Worm (Caenorhabditis elegans) whole organism, L2 larva: ENCODE measurements around the gene W06F12.3.

ENCODE experiments used
- ZK546.5 ChIP-seq: sonication (generic microtip); optimal IDR thresholded peaks from 2 replicates; lab custom pipeline; 2017; ENCODE audit warnings: missing biosample characterization, missing genetic modification characterization
- ama-1 ChIP-seq: fragments of 150-350 bp; optimal IDR thresholded peaks from 2 replicates; lab custom pipeline; 2018; ENCODE audit warnings: inconsistent platforms
- elt-3 ChIP-seq: sonication (generic microtip); optimal IDR thresholded peaks from 2 replicates; lab custom pipeline; 2017; ENCODE audit warnings: missing biosample characterization, missing genetic modification characterization
- fos-1 ChIP-seq: fragments of 150-350 bp; optimal IDR thresholded peaks from 2 replicates; lab custom pipeline; 2014; ENCODE audit warnings: missing biosample characterization, missing genetic modification characterization
- nhr-10 ChIP-seq: sonication (generic microtip); optimal IDR thresholded peaks from 2 replicates; lab custom pipeline; 2017; ENCODE audit warnings: missing biosample characterization, missing genetic modification characterization
- nhr-11 ChIP-seq: fragments of 150-350 bp; optimal IDR thresholded peaks from 2 replicates; lab custom pipeline; 2014; ENCODE audit warnings: missing biosample characterization, missing genetic modification characterization
- nhr-21 ChIP-seq: fragments of 150-350 bp; optimal IDR thresholded peaks from 2 replicates; lab custom pipeline; 2014; ENCODE audit warnings: missing biosample characterization, missing genetic modification characterization
- nhr-237 ChIP-seq: fragments of 150-350 bp; optimal IDR thresholded peaks from 2 replicates; lab custom pipeline; 2014; ENCODE audit warnings: missing biosample characterization, missing genetic modification characterization
- nhr-25 ChIP-seq: fragments of 150-350 bp; sonication (generic microtip); optimal IDR thresholded peaks from 3 replicates; lab custom pipeline; 2014; ENCODE audit warnings: missing biosample characterization, missing genetic modification characterization
- sma-9 ChIP-seq, 2 experiments: fragments of 150-350 bp in 1 of 2; sonication (generic microtip) in 1 of 2; optimal IDR thresholded peaks; 2 replicates each; lab custom pipeline; 2014 to 2016; ENCODE audit warnings: missing genetic modification characterization in 2 of 2, mild to moderate bottlenecking in 1 of 2, missing biosample characterization in 1 of 2, missing compliant biosample characterization in 1 of 2, missing genetic modification reagents in 1 of 2, moderate library complexity in 1 of 2
- snpc-4 ChIP-seq: fragments of 150-350 bp; optimal IDR thresholded peaks from 2 replicates; lab custom pipeline; 2014; ENCODE audit warnings: missing biosample characterization, missing genetic modification characterization
- unc-62 ChIP-seq: fragments of 150-350 bp; optimal IDR thresholded peaks from 2 replicates; lab custom pipeline; 2014; ENCODE audit warnings: missing biosample characterization, missing genetic modification reagents, missing genetic modification characterization
- ztf-11 ChIP-seq: sonication (generic microtip); optimal IDR thresholded peaks from 2 replicates; lab custom pipeline; 2017; ENCODE audit warnings: missing biosample characterization, missing genetic modification characterization

DNA sequence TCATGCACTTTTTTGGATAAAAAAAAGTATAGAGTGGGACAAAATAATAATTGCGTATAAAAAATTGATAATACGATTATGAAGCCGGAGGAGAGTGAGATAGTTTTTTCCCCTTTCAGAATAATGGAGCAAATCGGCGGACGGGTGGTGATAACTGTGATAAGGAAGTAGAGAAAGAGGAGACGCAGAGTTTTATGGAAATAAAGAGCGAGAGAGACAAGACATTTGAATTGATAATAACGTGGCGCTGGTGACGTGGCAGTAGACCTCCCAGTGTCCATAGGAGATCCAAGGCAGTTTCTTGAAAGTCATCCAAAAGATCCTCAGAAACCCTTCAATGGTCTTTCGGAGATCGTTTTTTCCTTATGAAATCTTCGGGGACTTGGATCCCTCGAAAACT is 997 bp upstream of the W06F12.3 start:
- TF ChIP-seq nhr-237 (tag; lab: Kevin White, UChicago), result no peak
- peak; percentile 19 for TF ChIP-seq sma-9 (GFP tag; optimal IDR thresholded peaks at IDR 0.05; lab: Kevin White, UChicago)
- no peak for TF ChIP-seq sma-9 (tag; optimal IDR thresholded peaks at IDR 0.05; lab: Kevin White, UChicago)
- no peak for TF ChIP-seq elt-3
- peak; percentile 98 for TF ChIP-seq fos-1 (tag; lab: Kevin White, UChicago)
- TF ChIP-seq unc-62 (GFP tag; lab: Kevin White, UChicago), result no peak
- TF ChIP-seq nhr-25, result no peak
- no peak for TF ChIP-seq ama-1 (lab: Kevin White, UChicago)
- TF ChIP-seq ztf-11 (tag; lab: Kevin White, UChicago), result no peak
- TF ChIP-seq snpc-4 (tag; lab: Kevin White, UChicago), result no peak
- TF ChIP-seq nhr-21 (tag; lab: Kevin White, UChicago), result no peak
- no peak for TF ChIP-seq nhr-11 (tag; lab: Kevin White, UChicago)
- no peak for TF ChIP-seq nhr-10 (tag; lab: Kevin White, UChicago)
- no peak for TF ChIP-seq ZK546.5
